Worm (Caenorhabditis elegans): Measurements from ENCODE around the gene F47F2.3.

DNA sequence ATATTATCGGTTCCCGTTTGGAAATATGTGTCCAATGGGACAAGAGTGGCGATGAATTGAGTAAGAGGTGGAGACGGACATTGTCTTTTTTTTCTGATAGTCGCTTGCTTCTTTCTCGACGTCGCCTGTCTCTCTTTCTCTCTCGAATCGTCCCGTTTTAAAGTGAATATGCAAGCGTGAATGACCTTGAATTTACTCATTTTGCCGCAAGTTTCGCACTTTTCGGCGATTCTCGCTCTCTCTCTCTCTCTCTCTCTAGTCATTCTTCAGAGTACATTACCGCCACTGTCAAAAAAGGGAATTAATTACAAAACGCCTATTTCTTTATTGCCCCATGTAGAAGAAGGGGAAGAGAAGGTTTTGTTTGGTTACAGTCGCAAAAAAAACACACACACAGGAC lies 27.7 kb downstream of the F47F2.3 start:
- TF ChIP-seq nhr-12 (tag; optimal IDR thresholded peaks at IDR 0.05) (no peak), blmp-1 (tag; optimal IDR thresholded peaks at IDR 0.05) (no peak), nhr-237 (tag; optimal IDR thresholded peaks at IDR 0.05) (no peak), pha-4 (tag; optimal IDR thresholded peaks at IDR 0.05) (no peak), nhr-76 (tag; optimal IDR thresholded peaks at IDR 0.05) (no peak), ham-2 (GFP tag; optimal IDR thresholded peaks at IDR 0.05) (no peak), sptf-1 (tag; optimal IDR thresholded peaks at IDR 0.05) (no peak), snpc-4 (tag; optimal IDR thresholded peaks at IDR 0.05) (no peak), mab-5 (tag; optimal IDR thresholded peaks at IDR 0.05) (no peak), lsy-2 (tag; optimal IDR thresholded peaks at IDR 0.05) (no peak), elt-3 (tag; optimal IDR thresholded peaks at IDR 0.05) (no peak), ceh-39 (tag; optimal IDR thresholded peaks at IDR 0.05) (no peak)

Data from whole organism, mixed stage, embryonic.